Fruit fly (Drosophila melanogaster) whole organism, pupa: ENCODE results near the gene hng3.

Experiments
- CG10348 ChIP-seq: fragments of 200-800 bp; sonication (Bioruptor generic); IDR thresholded peaks from 2 replicates; pipeline ENCODE4 v1.3.6; 2022; ENCODE audit warnings: missing biosample characterization, missing genetic modification characterization
- CG12605 ChIP-seq: fragments of 200-800 bp; sonication (Bioruptor generic); IDR thresholded peaks from 2 replicates; pipeline ENCODE4 v1.3.6; 2022; ENCODE audit warnings: missing biosample characterization, missing genetic modification characterization
- CG13204 ChIP-seq: fragments of 200-800 bp; sonication (Bioruptor generic); optimal IDR thresholded peaks from 2 replicates; lab custom pipeline; 2018; ENCODE audit warnings: missing biosample characterization, mild to moderate bottlenecking, missing genetic modification characterization, moderate library complexity
- CG14655 ChIP-seq: fragments of 200-800 bp; sonication (Bioruptor generic); optimal IDR thresholded peaks from 3 replicates; lab custom pipeline; 2017; ENCODE audit warnings: mild to moderate bottlenecking, missing biosample characterization, missing genetic modification reagents, missing genetic modification characterization
- CG15710 ChIP-seq: fragments of 200-800 bp; sonication (Bioruptor generic); optimal IDR thresholded peaks from 2 replicates; lab custom pipeline; 2018; ENCODE audit warnings: missing biosample characterization, mild to moderate bottlenecking, missing genetic modification characterization, moderate library complexity
- CG17806 ChIP-seq: fragments of 200-800 bp; sonication (Bioruptor generic); optimal IDR thresholded peaks from 2 replicates; lab custom pipeline; 2018; ENCODE audit warnings: missing biosample characterization, mild to moderate bottlenecking, missing genetic modification characterization, moderate library complexity
- CG32121 ChIP-seq: fragments of 200-800 bp; sonication (Bioruptor generic); IDR thresholded peaks from 2 replicates; pipeline ENCODE4 v1.3.6; 2022; ENCODE audit warnings: missing biosample characterization, missing genetic modification characterization
- CG34367 ChIP-seq: fragments of 200-800 bp; sonication (Bioruptor generic); optimal IDR thresholded peaks from 2 replicates; lab custom pipeline; 2018; ENCODE audit warnings: missing biosample characterization, mild to moderate bottlenecking, missing genetic modification characterization
- CG4496 ChIP-seq: fragments of 200-800 bp; sonication (Bioruptor generic); IDR thresholded peaks from 3 replicates; pipeline ENCODE4 v1.3.6; 2022; ENCODE audit warnings: missing biosample characterization, missing genetic modification characterization
- CG8159 ChIP-seq: fragments of 200-800 bp; sonication (Bioruptor generic); optimal IDR thresholded peaks from 3 replicates; lab custom pipeline; 2018; ENCODE audit warnings: missing biosample characterization, mild to moderate bottlenecking, missing genetic modification characterization, moderate library complexity
- CG8301 ChIP-seq: fragments of 200-800 bp; sonication (Bioruptor generic); optimal IDR thresholded peaks from 2 replicates; lab custom pipeline; 2018; ENCODE audit warnings: missing biosample characterization, mild to moderate bottlenecking, missing genetic modification characterization
- CG9948 ChIP-seq: fragments of 200-800 bp; sonication (Bioruptor generic); optimal IDR thresholded peaks from 2 replicates; lab custom pipeline; 2018; ENCODE audit warnings: missing biosample characterization, mild to moderate bottlenecking, missing genetic modification characterization, moderate library complexity
- D1 ChIP-seq: fragments of 200-800 bp; sonication (Bioruptor generic); optimal IDR thresholded peaks from 2 replicates; lab custom pipeline; 2018; ENCODE audit warnings: missing biosample characterization, mild to moderate bottlenecking, missing genetic modification characterization, moderate library complexity
- EcR ChIP-seq: fragments of 200-800 bp; sonication (Bioruptor generic); optimal IDR thresholded peaks from 3 replicates; lab custom pipeline; 2019; ENCODE audit warnings: missing biosample characterization, missing genetic modification characterization, mild to moderate bottlenecking, moderate library complexity, missing genetic modification reagents
- Ets98B ChIP-seq: fragments of 200-800 bp; sonication (Bioruptor generic); IDR thresholded peaks from 2 replicates; pipeline ENCODE4 v1.3.6; 2022; ENCODE audit warnings: missing biosample characterization, missing genetic modification characterization
- Pif1A ChIP-seq: fragments of 200-800 bp; sonication (Bioruptor generic); optimal IDR thresholded peaks from 3 replicates; lab custom pipeline; 2016; ENCODE audit warnings: missing biosample characterization, missing genetic modification characterization
- Pif1B ChIP-seq: fragments of 200-800 bp; sonication (Bioruptor generic); optimal IDR thresholded peaks from 3 replicates; lab custom pipeline; 2016; ENCODE audit warnings: missing biosample characterization, missing genetic modification characterization
- Snoo ChIP-seq: fragments of 200-800 bp; sonication (Bioruptor generic); optimal IDR thresholded peaks from 3 replicates; lab custom pipeline; 2017; ENCODE audit warnings: missing biosample characterization, mild to moderate bottlenecking, missing genetic modification characterization, inconsistent platforms
- fd96Ca ChIP-seq: fragments of 200-800 bp; sonication (Bioruptor generic); IDR thresholded peaks from 3 replicates; pipeline ENCODE4 v1.3.6; 2022; ENCODE audit warnings: missing biosample characterization, missing genetic modification characterization
- gl ChIP-seq: fragments of 200-800 bp; sonication (Bioruptor generic); optimal IDR thresholded peaks from 2 replicates; lab custom pipeline; 2018; ENCODE audit warnings: missing biosample characterization, mild to moderate bottlenecking, missing genetic modification characterization
- rn ChIP-seq: fragments of 200-800 bp; sonication (Bioruptor generic); IDR thresholded peaks from 2 replicates; pipeline ENCODE4 v1.3.6; 2022; ENCODE audit warnings: missing biosample characterization, missing genetic modification characterization

The hng3 gene

dm6 chr3L:793733-794320 is 38.5 kb upstream of the hng3 start:
- peak; percentile 56 for TF ChIP-seq CG4496 (GFP tag; lab: Robert Waterston, UW)
- TF ChIP-seq D1 (tag; lab: Kevin White, UChicago), result no peak
- TF ChIP-seq fd96Ca (GFP tag; lab: Robert Waterston, UW), result no peak; the same call in 2 of the 3 replicates
- TF ChIP-seq Ets98B (GFP tag; lab: Robert Waterston, UW), result peak; percentile 56
- no peak for TF ChIP-seq CG8159
- no peak for TF ChIP-seq CG15710 (tag; lab: Kevin White, UChicago)
- TF ChIP-seq CG17806 (tag; lab: Kevin White, UChicago), result no peak
- TF ChIP-seq Pif1B (GFP tag; lab: Kevin White, UChicago), result peak; percentile 15
- TF ChIP-seq CG10348 (GFP tag; lab: Robert Waterston, UW), result no peak
- TF ChIP-seq CG8301, result peak; percentile 61
- TF ChIP-seq CG9948 (tag; lab: Kevin White, UChicago), result no peak
- TF ChIP-seq CG12605 (GFP tag; lab: Robert Waterston, UW), result 0 out of 2 replicates have a peak, but pooled peaks have one; percentile 38
- no peak for TF ChIP-seq Snoo (tag; lab: Kevin White, UChicago)
- peak; percentile 36 for TF ChIP-seq Pif1A
- no peak for TF ChIP-seq CG34367
- TF ChIP-seq CG14655 (GFP tag; lab: Kevin White, UChicago), result peak; percentile 68
- TF ChIP-seq CG32121 (GFP tag; lab: Robert Waterston, UW), result peak; percentile 57; the same call in 1 of the 2 replicates
- TF ChIP-seq EcR (GFP tag; lab: Kevin White, UChicago), result no peak
- no peak for TF ChIP-seq CG13204
- no peak for TF ChIP-seq gl

dm6 chr3L:791251-791991 is 36.1 kb upstream of the hng3 start:
- peak; percentile 58 for TF ChIP-seq CG8159
- peak; percentile 56 for TF ChIP-seq CG17806 (tag; lab: Kevin White, UChicago)
- peak; percentile 68 for TF ChIP-seq Pif1B (GFP tag; lab: Kevin White, UChicago)
- peak; percentile 44 for TF ChIP-seq CG15710 (tag; lab: Kevin White, UChicago)
- no peak for TF ChIP-seq rn (GFP tag; lab: Robert Waterston, UW)
- peak; percentile 7 for TF ChIP-seq CG34367
- no peak for TF ChIP-seq gl
- no peak for TF ChIP-seq D1 (tag; lab: Kevin White, UChicago)
- TF ChIP-seq CG4496 (GFP tag; lab: Robert Waterston, UW), result peak; percentile 79
- TF ChIP-seq EcR (GFP tag; lab: Kevin White, UChicago), result peak; percentile 61
- TF ChIP-seq CG14655 (GFP tag; lab: Kevin White, UChicago), result peak; percentile 78
- TF ChIP-seq CG12605 (GFP tag; lab: Robert Waterston, UW), result peak; percentile 61
- peak; percentile 71 for TF ChIP-seq CG32121 (GFP tag; lab: Robert Waterston, UW)
- peak; percentile 79; the same call in 2 of the 3 replicates for TF ChIP-seq fd96Ca (GFP tag; lab: Robert Waterston, UW)
- TF ChIP-seq Snoo (tag; lab: Kevin White, UChicago), result peak; percentile 49
- peak; percentile 72 for TF ChIP-seq CG8301
- peak; percentile 72 for TF ChIP-seq Ets98B (GFP tag; lab: Robert Waterston, UW)
- TF ChIP-seq CG9948 (tag; lab: Kevin White, UChicago), result peak; percentile 55
- TF ChIP-seq Pif1A, result peak; percentile 77
- peak; percentile 61 for TF ChIP-seq CG10348 (GFP tag; lab: Robert Waterston, UW)
- no peak for TF ChIP-seq CG13204

dm6 chr3L:788961-789360 is 33.7 kb upstream of the hng3 start:
- TF ChIP-seq CG17806 (tag; lab: Kevin White, UChicago) (peak; percentile 8), CG4496 (GFP tag; lab: Robert Waterston, UW) (peak; percentile 58; the same call in 2 of the 3 replicates), CG8301 (peak; percentile 35), CG13204 (no peak), CG12605 (GFP tag; lab: Robert Waterston, UW) (0 out of 2 replicates have a peak, but pooled peaks have one; percentile 34), CG14655 (GFP tag; lab: Kevin White, UChicago) (peak; percentile 61), CG10348 (GFP tag; lab: Robert Waterston, UW) (no peak)
- TF ChIP-seq, all 21 proteins: peak for 5

- TF ChIP-seq CG14655 (GFP tag; lab: Kevin White, UChicago) (peak; percentile 93), Pif1A (peak; percentile 74), CG17806 (tag; lab: Kevin White, UChicago) (peak; percentile 28), CG13204 (no peak), CG8159 (peak; percentile 5), Pif1B (GFP tag; lab: Kevin White, UChicago) (peak; percentile 56), CG8301 (peak; percentile 94), fd96Ca (GFP tag; lab: Robert Waterston, UW) (peak; percentile 93), CG34367 (no peak), rn (GFP tag; lab: Robert Waterston, UW) (peak; percentile 80), gl (no peak), CG32121 (GFP tag; lab: Robert Waterston, UW) (peak; percentile 92), CG12605 (GFP tag; lab: Robert Waterston, UW) (peak; percentile 83), CG4496 (GFP tag; lab: Robert Waterston, UW) (peak; percentile 95), CG15710 (tag; lab: Kevin White, UChicago) (no peak), CG10348 (GFP tag; lab: Robert Waterston, UW) (peak; percentile 77), EcR (GFP tag; lab: Kevin White, UChicago) (no peak), CG9948 (tag; lab: Kevin White, UChicago) (peak; percentile 37), Ets98B (GFP tag; lab: Robert Waterston, UW) (peak; percentile 95), D1 (tag; lab: Kevin White, UChicago) (no peak)
Observed at dm6 chr3L:787635-788034, 32.3 kb upstream of the hng3 start.

- TF ChIP-seq D1 (tag; lab: Kevin White, UChicago) (no peak), CG12605 (GFP tag; lab: Robert Waterston, UW) (no peak), CG32121 (GFP tag; lab: Robert Waterston, UW) (peak; percentile 28; the same call in 1 of the 2 replicates), CG34367 (no peak)
Observed at dm6 chr3L:786835-787234, 31.5 kb upstream of the hng3 start.
